Worm (Caenorhabditis elegans): Measurements from ENCODE around the gene Y105C5A.1268.

The Y105C5A.1268 gene

ce11 chrIV:15646418-15647220 lies at the start of gene Y105C5A.1268, which contains the start of gene Y105C5A.1272 (continued):
- TF ChIP-seq hpl-2 (GFP tag; optimal IDR thresholded peaks at IDR 0.05) (peak; percentile 92), lin-15B (tag; optimal IDR thresholded peaks at IDR 0.05) (peak; percentile 42), ceh-8 (GFP tag; optimal IDR thresholded peaks at IDR 0.05) (peak; percentile 87), sup-37 (GFP tag; optimal IDR thresholded peaks at IDR 0.05) (peak; percentile 82), blmp-1 (tag; optimal IDR thresholded peaks at IDR 0.05) (peak; percentile 44), isw-1 (GFP tag; IDR thresholded peaks at IDR 0.05) (peak; percentile 92), ama-1 (optimal IDR thresholded peaks at IDR 0.05) (peak; percentile 71), swsn-7 (tag; optimal IDR thresholded peaks at IDR 0.05) (peak; percentile 100), F16B12.6 (tag; optimal IDR thresholded peaks at IDR 0.05) (peak; percentile 95), mef-2 (tag; optimal IDR thresholded peaks at IDR 0.05) (peak; percentile 6), elt-3 (tag; optimal IDR thresholded peaks at IDR 0.05) (peak in 2 of 6 experiments; percentile 29 to 57), lin-13 (GFP tag; optimal IDR thresholded peaks at IDR 0.05) (peak; percentile 78), fos-1 (tag; optimal IDR thresholded peaks at IDR 0.05) (peak; percentile 74)

ce11 chrIV:15695274-15695673 lies 49.0 kb upstream of the Y105C5A.1268 start:
- no peak for TF ChIP-seq pax-3 (tag; optimal IDR thresholded peaks at IDR 0.05)
- no peak for TF ChIP-seq mep-1 (tag; optimal IDR thresholded peaks at IDR 0.05)
- no peak for TF ChIP-seq fkh-8 (tag; optimal IDR thresholded peaks at IDR 0.05)
- no peak for TF ChIP-seq nhr-28 (tag; optimal IDR thresholded peaks at IDR 0.05)
- TF ChIP-seq lin-13 (GFP tag; optimal IDR thresholded peaks at IDR 0.05) = no peak
- TF ChIP-seq ces-1 (GFP tag; optimal IDR thresholded peaks at IDR 0.05) = no peak
- TF ChIP-seq grh-1 (GFP tag; IDR thresholded peaks at IDR 0.05) = no peak
- TF ChIP-seq sptf-1 (tag; optimal IDR thresholded peaks at IDR 0.05) = no peak
- TF ChIP-seq ama-1 (optimal IDR thresholded peaks at IDR 0.05) = no peak
- no peak for TF ChIP-seq unc-62 (GFP tag; optimal IDR thresholded peaks at IDR 0.05)
- TF ChIP-seq nhr-84 (tag; optimal IDR thresholded peaks at IDR 0.05) = no peak

ce11 chrIV:15693268-15693667 lies 47.0 kb upstream of the Y105C5A.1268 start:
- TF ChIP-seq nhr-47 (tag; optimal IDR thresholded peaks at IDR 0.05) = peak; percentile 36
- peak; percentile 40 for TF ChIP-seq nhr-90 (tag; optimal IDR thresholded peaks at IDR 0.05; ENCODE audit: poor library complexity)
- TF ChIP-seq zip-4 (GFP tag; optimal IDR thresholded peaks at IDR 0.05) = no peak
- TF ChIP-seq lin-14 (GFP tag; optimal IDR thresholded peaks at IDR 0.05) = peak; percentile 42
- TF ChIP-seq sptf-1 (tag; optimal IDR thresholded peaks at IDR 0.05) = no peak
- TF ChIP-seq nhr-71 (tag; optimal IDR thresholded peaks at IDR 0.05) = peak; percentile 15
- no peak for TF ChIP-seq fkh-4 (tag; optimal IDR thresholded peaks at IDR 0.05; ENCODE audit: borderline replicate concordance)
- peak in 1 of 2 experiments; percentile 20 for TF ChIP-seq lsy-2 (tag; optimal IDR thresholded peaks at IDR 0.05)
- peak; percentile 34 for TF ChIP-seq snu-23 (GFP tag; optimal IDR thresholded peaks at IDR 0.05)
- TF ChIP-seq Y116A8C.19 (tag; optimal IDR thresholded peaks at IDR 0.05; ENCODE audit: borderline replicate concordance) = no peak
- peak; percentile 51 for TF ChIP-seq dsc-1 (tag; optimal IDR thresholded peaks at IDR 0.05)
- TF ChIP-seq mef-2 (tag; optimal IDR thresholded peaks at IDR 0.05) = no peak
- TF ChIP-seq sox-4 (tag; optimal IDR thresholded peaks at IDR 0.05) = no peak

- no peak for TF ChIP-seq efl-3 (GFP tag; optimal IDR thresholded peaks at IDR 0.05)
- no peak for TF ChIP-seq nhr-76 (tag; optimal IDR thresholded peaks at IDR 0.05)
- TF ChIP-seq skn-1 (tag; optimal IDR thresholded peaks at IDR 0.05) = no peak
- no peak for TF ChIP-seq efl-1 (optimal IDR thresholded peaks at IDR 0.05)
- peak in 1 of 2 experiments; percentile 75 for TF ChIP-seq efl-1 (GFP tag; optimal IDR thresholded peaks at IDR 0.05 in 1 of 2)
- TF ChIP-seq snpc-4 (tag; optimal IDR thresholded peaks at IDR 0.05) = peak; percentile 68
- no peak for TF ChIP-seq irx-1 (tag; optimal IDR thresholded peaks at IDR 0.05)
Observed at ce11 chrIV:15691829-15692228, 45.6 kb upstream of the Y105C5A.1268 start.
